Fruit fly (Drosophila melanogaster) whole organism, prepupa: ENCODE measurements around the gene mRpS2.

Experiments used
- CG11294 ChIP-seq: fragments of 200-800 bp; sonication (Bioruptor generic); IDR thresholded peaks from 2 replicates; pipeline ENCODE4 v1.3.6; 2022; ENCODE audit warnings: missing biosample characterization, missing genetic modification characterization
- CG11762 ChIP-seq: fragments of 200-800 bp; sonication (Bioruptor generic); optimal IDR thresholded peaks from 3 replicates; lab custom pipeline; 2016; ENCODE audit warnings: missing biosample characterization, missing genetic modification characterization; ENCODE audit not compliant: insufficient read depth
- CG11902 ChIP-seq: fragments of 200-800 bp; sonication (Bioruptor generic); optimal IDR thresholded peaks from 3 replicates; lab custom pipeline; 2016; ENCODE audit warnings: missing biosample characterization, missing genetic modification characterization
- CG15336 ChIP-seq: fragments of 200-800 bp; sonication (Bioruptor generic); IDR thresholded peaks from 2 replicates; pipeline ENCODE4 v1.3.6; 2022; ENCODE audit warnings: missing biosample characterization, missing genetic modification characterization
- CG1621 ChIP-seq: fragments of 200-800 bp; sonication (Bioruptor generic); optimal IDR thresholded peaks from 3 replicates; lab custom pipeline; 2018; ENCODE audit warnings: missing biosample characterization, mild to moderate bottlenecking, missing genetic modification characterization
- CG3032 ChIP-seq: fragments of 200-800 bp; optimal IDR thresholded peaks from 2 replicates; lab custom pipeline; 2019; ENCODE audit warnings: missing biosample characterization, mild to moderate bottlenecking, missing genetic modification characterization, moderate library complexity
- CG31627 ChIP-seq: fragments of 200-800 bp; sonication (Bioruptor generic); optimal IDR thresholded peaks from 3 replicates; lab custom pipeline; 2016; ENCODE audit warnings: missing biosample characterization, missing genetic modification characterization
- CG32006 ChIP-seq: fragments of 200-800 bp; sonication (Bioruptor generic); optimal IDR thresholded peaks from 3 replicates; lab custom pipeline; 2017; ENCODE audit warnings: missing biosample characterization, mild to moderate bottlenecking, missing genetic modification characterization
- CG6163 ChIP-seq: fragments of 200-800 bp; sonication (Bioruptor generic); IDR thresholded peaks from 3 replicates; pipeline ENCODE4 v1.3.6; 2022; ENCODE audit warnings: missing biosample characterization, missing genetic modification characterization
- CG6808 ChIP-seq: fragments of 200-800 bp; sonication (Bioruptor generic); optimal IDR thresholded peaks from 3 replicates; lab custom pipeline; 2017; ENCODE audit warnings: missing biosample characterization, missing genetic modification characterization, mild to moderate bottlenecking, moderate library complexity, missing genetic modification reagents
- CG6854 ChIP-seq: fragments of 200-800 bp; sonication (Bioruptor generic); optimal IDR thresholded peaks from 2 replicates; lab custom pipeline; 2017; ENCODE audit warnings: missing biosample characterization, mild to moderate bottlenecking, missing genetic modification characterization
- CG7368 ChIP-seq: fragments of 200-800 bp; sonication (Bioruptor generic); optimal IDR thresholded peaks from 3 replicates; lab custom pipeline; 2016; ENCODE audit warnings: missing biosample characterization, missing genetic modification characterization
- CG8119 ChIP-seq: fragments of 200-800 bp; sonication (Bioruptor generic); IDR thresholded peaks from 3 replicates; pipeline ENCODE4 v1.3.6; 2022; ENCODE audit warnings: missing biosample characterization, missing genetic modification characterization
- CG8319 ChIP-seq: fragments of 200-800 bp; sonication (Bioruptor generic); optimal IDR thresholded peaks from 3 replicates; lab custom pipeline; 2016; ENCODE audit warnings: missing biosample characterization, missing genetic modification characterization
- CG8632 ChIP-seq: fragments of 200-800 bp; sonication (Bioruptor generic); optimal IDR thresholded peaks from 3 replicates; lab custom pipeline; 2016; ENCODE audit warnings: missing biosample characterization, missing genetic modification characterization
- CG9139 ChIP-seq: fragments of 200-800 bp; sonication (Bioruptor generic); optimal IDR thresholded peaks from 3 replicates; lab custom pipeline; 2017; ENCODE audit warnings: missing biosample characterization, mild to moderate bottlenecking, missing genetic modification characterization
- Eip75B ChIP-seq: fragments of 200-800 bp; sonication (Bioruptor generic); optimal IDR thresholded peaks from 3 replicates; lab custom pipeline; 2016; ENCODE audit warnings: missing biosample characterization, missing genetic modification characterization
- Lpt ChIP-seq: fragments of 200-800 bp; sonication (Bioruptor generic); optimal IDR thresholded peaks from 3 replicates; lab custom pipeline; 2016; ENCODE audit warnings: missing biosample characterization, missing genetic modification characterization
- Met ChIP-seq: fragments of 200-800 bp; sonication (Bioruptor generic); optimal IDR thresholded peaks from 3 replicates; lab custom pipeline; 2016; ENCODE audit warnings: missing biosample characterization, missing genetic modification characterization
- OdsH ChIP-seq: fragments of 200-800 bp; sonication (Bioruptor generic); optimal IDR thresholded peaks from 3 replicates; lab custom pipeline; 2016; ENCODE audit warnings: missing biosample characterization, missing genetic modification characterization
- Smox ChIP-seq: fragments of 200-800 bp; sonication (Bioruptor generic); optimal IDR thresholded peaks from 3 replicates; lab custom pipeline; 2016; ENCODE audit warnings: missing biosample characterization, missing genetic modification characterization
- Sox102F ChIP-seq: fragments of 200-800 bp; sonication (Bioruptor generic); optimal IDR thresholded peaks from 2 replicates; lab custom pipeline; 2016; ENCODE audit warnings: missing biosample characterization, mild to moderate bottlenecking, missing genetic modification characterization
- Sox14 ChIP-seq: fragments of 200-800 bp; sonication (Bioruptor generic); optimal IDR thresholded peaks from 3 replicates; lab custom pipeline; 2016; ENCODE audit warnings: missing biosample characterization, missing genetic modification characterization
- Sox15 ChIP-seq: fragments of 200-800 bp; sonication (Bioruptor generic); optimal IDR thresholded peaks from 3 replicates; lab custom pipeline; 2016; ENCODE audit warnings: missing biosample characterization, missing genetic modification characterization
- achi ChIP-seq: fragments of 200-800 bp; sonication (Bioruptor generic); optimal IDR thresholded peaks from 3 replicates; lab custom pipeline; 2016; ENCODE audit warnings: missing biosample characterization, missing genetic modification characterization
- acj6 ChIP-seq: fragments of 200-800 bp; sonication (Bioruptor generic); optimal IDR thresholded peaks from 3 replicates; lab custom pipeline; 2016; ENCODE audit warnings: missing biosample characterization, missing genetic modification characterization
- cyc ChIP-seq: fragments of 200-800 bp; sonication (Bioruptor generic); optimal IDR thresholded peaks from 3 replicates; lab custom pipeline; 2016; ENCODE audit warnings: missing biosample characterization, missing genetic modification characterization
- dsx ChIP-seq: fragments of 200-800 bp; optimal IDR thresholded peaks from 3 replicates; lab custom pipeline; 2019; ENCODE audit warnings: missing biosample characterization, mild to moderate bottlenecking, missing genetic modification characterization, moderate library complexity; ENCODE audit not compliant: poor library complexity, severe bottlenecking
- eg ChIP-seq: fragments of 200-800 bp; sonication (Bioruptor generic); IDR thresholded peaks from 3 replicates; pipeline ENCODE4 v1.3.6; 2022; ENCODE audit warnings: missing biosample characterization, missing genetic modification characterization
- esn ChIP-seq: fragments of 200-800 bp; sonication (Bioruptor generic); optimal IDR thresholded peaks from 2 replicates; lab custom pipeline; 2016; ENCODE audit warnings: missing biosample characterization, mild to moderate bottlenecking, missing genetic modification characterization, moderate library complexity
- fd59A ChIP-seq: fragments of 200-800 bp; sonication (Bioruptor generic); optimal IDR thresholded peaks from 2 replicates; lab custom pipeline; 2017; ENCODE audit warnings: missing biosample characterization, mild to moderate bottlenecking, missing genetic modification characterization, missing genetic modification reagents
- fd85E ChIP-seq: fragments of 200-800 bp; sonication (Bioruptor generic); optimal IDR thresholded peaks from 3 replicates; lab custom pipeline; 2016; ENCODE audit warnings: missing biosample characterization, missing genetic modification characterization
- fkh ChIP-seq: fragments of 200-800 bp; sonication (Bioruptor generic); optimal IDR thresholded peaks from 3 replicates; lab custom pipeline; 2017; ENCODE audit warnings: missing biosample characterization, mild to moderate bottlenecking, missing genetic modification characterization, moderate library complexity
- lz ChIP-seq: fragments of 200-800 bp; sonication (Bioruptor generic); optimal IDR thresholded peaks from 3 replicates; lab custom pipeline; 2016; ENCODE audit warnings: missing biosample characterization, missing genetic modification characterization
- salr ChIP-seq, 2 experiments: fragments of 200-800 bp; sonication (Bioruptor generic); optimal IDR thresholded peaks; 3 replicates each; lab custom pipeline; 2016 to 2018; ENCODE audit warnings: missing biosample characterization in 2 of 2, missing genetic modification characterization in 2 of 2, mild to moderate bottlenecking in 1 of 2
- spab ChIP-seq: fragments of 200-800 bp; sonication (Bioruptor generic); optimal IDR thresholded peaks from 2 replicates; lab custom pipeline; 2017; ENCODE audit warnings: missing biosample characterization, mild to moderate bottlenecking, missing genetic modification characterization, missing genetic modification reagents
- ss ChIP-seq, 2 experiments: fragments of 200-800 bp; sonication (Bioruptor generic); optimal IDR thresholded peaks; 2 replicates in 1 of 2; 3 replicates in 1 of 2; lab custom pipeline; 2017 to 2018; ENCODE audit warnings: mild to moderate bottlenecking in 2 of 2, missing biosample characterization in 2 of 2, missing genetic modification characterization in 2 of 2, moderate library complexity in 1 of 2
- svp ChIP-seq: fragments of 200-800 bp; sonication (Bioruptor generic); peaks from one replicate; lab custom pipeline; 2016; ENCODE audit warnings: missing biosample characterization, missing genetic modification characterization

mRpS2 gene

dm6 chr2L:4882131-4883022, 32.2 kb upstream of the mRpS2 start:
- TF ChIP-seq CG31627 (GFP tag; lab: Kevin White, UChicago) (no peak), Sox15 (GFP tag; lab: Kevin White, UChicago) (no peak), Sox102F (GFP tag; lab: Kevin White, UChicago) (no peak), svp (peak; percentile 94), fd85E (GFP tag; lab: Kevin White, UChicago) (no peak), CG6808 (GFP tag; lab: Kevin White, UChicago) (no peak), Met (GFP tag; lab: Kevin White, UChicago) (no peak), fd59A (GFP tag; lab: Kevin White, UChicago) (no peak), salr (GFP tag; optimal IDR thresholded peaks at IDR 0.05; lab: Kevin White, UChicago) (peak in 1 of 2 experiments; percentile 26), CG32006 (GFP tag; lab: Kevin White, UChicago) (no peak), CG11762 (GFP tag; lab: Kevin White, UChicago) (no peak), CG3032 (tag; lab: Kevin White, UChicago) (no peak), Smox (GFP tag; lab: Kevin White, UChicago) (no peak), CG9139 (GFP tag; lab: Kevin White, UChicago) (no peak), CG8319 (GFP tag; lab: Kevin White, UChicago) (no peak), achi (GFP tag; lab: Kevin White, UChicago) (no peak), cyc (GFP tag; lab: Kevin White, UChicago) (no peak), CG8632 (GFP tag; lab: Kevin White, UChicago) (no peak), CG6163 (GFP tag; lab: Robert Waterston, UW) (0 out of 3 replicates have a peak, but pooled peaks have one; percentile 29), dsx (GFP tag; lab: Kevin White, UChicago) (no peak), acj6 (GFP tag; lab: Kevin White, UChicago) (no peak), CG11902 (no peak), eg (GFP tag; lab: Robert Waterston, UW) (0 out of 3 replicates have a peak, but pooled peaks have one; percentile 25), lz (GFP tag; lab: Kevin White, UChicago) (no peak), CG6854 (GFP tag; lab: Kevin White, UChicago) (no peak), CG1621 (no peak), OdsH (GFP tag; lab: Kevin White, UChicago) (no peak), Sox14 (no peak), fkh (no peak), ss (GFP tag; optimal IDR thresholded peaks at IDR 0.05; lab: Kevin White, UChicago) (no peak)

dm6 chr2L:4868383-4868782, 18.2 kb upstream of the mRpS2 start:
- no peak for TF ChIP-seq Sox102F (GFP tag; lab: Kevin White, UChicago)
- no peak for TF ChIP-seq CG11294 (GFP tag; lab: Robert Waterston, UW)
- TF ChIP-seq CG8119 (GFP tag; lab: Robert Waterston, UW), result no peak
- TF ChIP-seq CG7368 (GFP tag; lab: Kevin White, UChicago), result no peak
- no peak for TF ChIP-seq CG1621
- TF ChIP-seq Met (GFP tag; lab: Kevin White, UChicago), result no peak
- TF ChIP-seq Eip75B (GFP tag; lab: Kevin White, UChicago), result no peak
- no peak for TF ChIP-seq CG15336 (GFP tag; lab: Robert Waterston, UW)
- TF ChIP-seq Lpt (GFP tag; lab: Kevin White, UChicago), result no peak
- TF ChIP-seq spab, result no peak
- TF ChIP-seq CG32006 (GFP tag; lab: Kevin White, UChicago), result no peak
- TF ChIP-seq esn (GFP tag; lab: Kevin White, UChicago), result no peak
- TF ChIP-seq, all 60 proteins: peak for 0
